Fruit fly (Drosophila melanogaster): ENCODE measurements around the gene tin.

tin gene

DNA sequence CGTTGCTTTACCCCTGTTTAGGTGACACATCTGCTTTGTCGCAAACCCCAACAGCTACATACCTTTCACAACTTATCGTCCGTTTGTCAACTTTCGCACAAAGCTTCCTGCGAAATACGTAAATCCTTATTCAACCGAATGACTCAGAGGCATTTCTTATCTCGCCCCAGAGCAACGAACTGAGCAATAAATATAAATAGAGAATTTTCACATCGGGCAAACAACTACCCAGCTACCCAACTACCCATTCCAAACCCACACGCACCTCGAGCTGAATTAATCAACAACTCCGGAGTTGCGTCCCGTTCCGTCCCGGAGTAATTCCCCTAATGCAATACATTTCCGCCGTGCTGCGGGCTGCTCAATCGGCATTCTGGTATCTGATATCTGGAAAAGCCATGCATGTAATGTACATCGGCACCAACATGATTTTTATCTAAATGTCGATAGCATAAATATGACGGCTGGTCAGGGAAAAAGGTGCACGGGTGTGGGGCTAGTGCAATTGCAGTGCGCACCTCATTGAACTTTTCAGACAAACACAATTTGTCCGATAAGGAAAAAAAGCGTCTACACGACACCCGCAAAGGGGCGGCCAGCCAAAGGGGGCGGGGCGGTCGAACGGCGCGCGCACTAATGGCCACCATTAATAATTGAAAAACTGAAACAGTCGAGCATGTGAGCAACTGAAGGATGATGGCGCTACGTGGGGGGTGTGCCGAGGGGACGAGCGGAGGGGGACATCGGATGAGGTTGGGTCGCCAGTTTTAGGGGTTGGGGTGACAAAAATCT is 31.6 kb upstream of the tin start (continued):
- TF ChIP-seq tll (GFP tag; optimal IDR thresholded peaks at IDR 0.05) (no peak), Optix (GFP tag; IDR thresholded peaks at IDR 0.05) (no peak), amos (GFP tag; IDR thresholded peaks at IDR 0.05; ENCODE audit: partially characterized antibody) (0 out of 2 replicates have a peak, but pooled peaks have one; percentile 11), lilli (GFP tag; optimal IDR thresholded peaks at IDR 0.05) (no peak), CG3995 (GFP tag; optimal IDR thresholded peaks at IDR 0.05) (no peak), jigr1 (GFP tag; IDR thresholded peaks at IDR 0.05) (no peak), C15 (GFP tag; IDR thresholded peaks at IDR 0.05) (no peak), fd64A (GFP tag; optimal IDR thresholded peaks at IDR 0.05) (no peak), pros (GFP tag; optimal IDR thresholded peaks at IDR 0.05) (peak; percentile 45), Dfd (GFP tag; optimal IDR thresholded peaks at IDR 0.05) (no peak), yki (optimal IDR thresholded peaks at IDR 0.05) (no peak), CG15514 (GFP tag; optimal IDR thresholded peaks at IDR 0.05) (no peak), CG42726 (GFP tag; IDR thresholded peaks at IDR 0.05; ENCODE audit: partially characterized antibody) (no peak), sug (tag; optimal IDR thresholded peaks at IDR 0.05) (peak; percentile 72), grn (GFP tag; optimal IDR thresholded peaks at IDR 0.05) (peak; percentile 96), dmrt99B (tag; optimal IDR thresholded peaks at IDR 0.05) (no peak), CG10543 (GFP tag; optimal IDR thresholded peaks at IDR 0.05) (peak; percentile 29), CG9215 (GFP tag; IDR thresholded peaks at IDR 0.05) (no peak), tio (GFP tag; optimal IDR thresholded peaks at IDR 0.05) (no peak), chm (GFP tag; IDR thresholded peaks at IDR 0.05) (no peak), Hr78 (GFP tag; optimal IDR thresholded peaks at IDR 0.05) (peak in 1 of 2 experiments; percentile 49), pita (GFP tag; optimal IDR thresholded peaks at IDR 0.05) (no peak), CG9817 (tag; optimal IDR thresholded peaks at IDR 0.05) (no peak), MTF-1 (GFP tag; optimal IDR thresholded peaks at IDR 0.05; ENCODE audit: borderline replicate concordance) (no peak), wdn (GFP tag; IDR thresholded peaks at IDR 0.05) (no peak), CG3065 (GFP tag; optimal IDR thresholded peaks at IDR 0.05) (peak; percentile 31), shn (GFP tag; optimal IDR thresholded peaks at IDR 0.05) (no peak), Side (GFP tag; optimal IDR thresholded peaks at IDR 0.05) (no peak), rib (GFP tag; IDR thresholded peaks at IDR 0.05) (no peak), ERR (GFP tag; optimal IDR thresholded peaks at IDR 0.05) (no peak), ATbp (GFP tag; optimal IDR thresholded peaks at IDR 0.05) (no peak), Hmr (GFP tag; optimal IDR thresholded peaks at IDR 0.05) (no peak), Drgx (GFP tag; IDR thresholded peaks at IDR 0.05) (no peak), CG1832 (GFP tag; optimal IDR thresholded peaks at IDR 0.05) (no peak), ttk (GFP tag; IDR thresholded peaks at IDR 0.05) (peak; percentile 4; the same call in 1 of the 2 replicates)

- TF ChIP-seq CG15073 (GFP tag; optimal IDR thresholded peaks at IDR 0.05) (no peak), CG6175 (GFP tag; IDR thresholded peaks at IDR 0.05) (no peak), ash1 (GFP tag; optimal IDR thresholded peaks at IDR 0.05) (no peak), peb (GFP tag; IDR thresholded peaks at IDR 0.05) (no peak), MTF-1 (GFP tag; optimal IDR thresholded peaks at IDR 0.05; ENCODE audit: borderline replicate concordance) (no peak), D19A (tag; optimal IDR thresholded peaks at IDR 0.05) (peak; percentile 35), D19B (GFP tag; optimal IDR thresholded peaks at IDR 0.05) (no peak), Hmx (GFP tag; optimal IDR thresholded peaks at IDR 0.05) (no peak), bcd (GFP tag; optimal IDR thresholded peaks at IDR 0.05) (peak; percentile 19), CG7357 (GFP tag; IDR thresholded peaks at IDR 0.05) (no peak), bowl (GFP tag; IDR thresholded peaks at IDR 0.05) (no peak), CG3726 (GFP tag; IDR thresholded peaks at IDR 0.05) (no peak), C15 (GFP tag; IDR thresholded peaks at IDR 0.05) (no peak), oc (tag; optimal IDR thresholded peaks at IDR 0.05) (no peak), vvl (GFP tag; IDR thresholded peaks at IDR 0.05) (no peak; the same call in 1 of the 2 replicates), grn (GFP tag; optimal IDR thresholded peaks at IDR 0.05) (no peak), en (GFP tag; optimal IDR thresholded peaks at IDR 0.05) (no peak), CG16815 (GFP tag; optimal IDR thresholded peaks at IDR 0.05) (no peak), dm (GFP tag; optimal IDR thresholded peaks at IDR 0.05) (no peak), CG4730 (GFP tag; IDR thresholded peaks at IDR 0.05) (no peak)
These were observed 31.0 kb upstream of the tin start for dm6 chr3R:21347815-21348186.

All from whole organism, embryonic.